Fruit fly (Drosophila melanogaster): ENCODE results near the gene xit.
A peak's percentile ranks its signal among the peaks of the same experiment; 100 is the strongest.

xit gene

DNA sequence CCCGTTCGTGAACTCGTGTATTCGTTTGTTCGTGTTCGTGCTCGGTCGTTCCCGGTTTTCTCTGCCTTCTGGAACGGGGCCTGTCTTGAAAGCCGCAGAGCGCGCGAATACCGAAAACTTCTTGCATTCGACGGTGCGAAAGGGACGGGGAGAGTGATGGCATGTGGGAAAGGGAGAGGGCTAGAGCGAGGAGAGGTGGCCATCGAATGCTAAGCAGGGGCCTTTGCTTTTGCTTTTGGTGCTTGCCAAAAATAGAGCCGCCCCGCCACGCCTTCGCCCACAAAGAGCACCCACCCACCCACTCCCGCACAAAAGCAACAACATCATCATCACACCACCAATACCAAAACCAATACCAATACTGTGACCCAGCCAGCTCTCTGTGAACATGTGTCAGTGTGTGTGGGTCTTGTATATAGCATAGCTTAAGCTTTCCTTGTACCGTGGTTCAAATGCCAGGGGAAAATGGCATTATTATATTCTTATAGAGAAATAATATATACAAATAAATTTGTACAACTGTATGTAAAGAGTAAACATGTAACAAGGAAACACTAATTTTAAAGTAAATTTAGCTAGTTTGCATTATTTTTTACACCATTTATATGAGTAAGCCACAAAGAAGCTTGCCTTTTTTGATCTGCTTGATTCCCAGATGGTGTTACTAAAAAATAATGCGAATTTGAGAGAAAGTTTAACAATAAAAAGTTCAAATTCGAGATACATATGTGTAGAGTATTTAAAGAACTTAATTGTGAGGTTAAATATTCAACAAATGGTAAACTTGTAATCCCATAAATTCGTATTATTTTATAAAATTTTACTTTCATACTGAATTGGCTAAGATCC is 46.6 kb downstream of the xit start, which contains the start of gene CG14434 (continued):
- TF ChIP-seq fu2 (GFP tag; optimal IDR thresholded peaks at IDR 0.05) (peak; percentile 12), org-1 (GFP tag; optimal IDR thresholded peaks at IDR 0.05) (peak; percentile 81), CG13624 (GFP tag; optimal IDR thresholded peaks at IDR 0.05) (peak; percentile 29), Oaz (GFP tag; IDR thresholded peaks at IDR 0.05) (no peak), CG13775 (GFP tag; optimal IDR thresholded peaks at IDR 0.05) (peak; percentile 88), Ssrp (tag; optimal IDR thresholded peaks at IDR 0.05) (peak; percentile 88), CG6683 (GFP tag; optimal IDR thresholded peaks at IDR 0.05) (peak; percentile 42), Scr (GFP tag; IDR thresholded peaks at IDR 0.05; ENCODE audit: partially characterized antibody) (no peak), CG34422 (GFP tag; IDR thresholded peaks at IDR 0.05) (peak; percentile 69; the same call in 2 of the 3 replicates), CG2678 (tag; optimal IDR thresholded peaks at IDR 0.05) (peak; percentile 92), CG4730 (GFP tag; IDR thresholded peaks at IDR 0.05) (peak; percentile 49), CG1602 (GFP tag; optimal IDR thresholded peaks at IDR 0.05) (peak; percentile 74), CG9727 (GFP tag; optimal IDR thresholded peaks at IDR 0.05) (peak; percentile 92), Hmr (GFP tag; optimal IDR thresholded peaks at IDR 0.05) (peak; percentile 73), Gug (GFP tag; IDR thresholded peaks at IDR 0.05) (peak; percentile 49; the same call in 3 of the 4 replicates), Nf-YC (tag; optimal IDR thresholded peaks at IDR 0.05) (peak; percentile 71), Sry-δ (GFP tag; optimal IDR thresholded peaks at IDR 0.05) (no peak), Ets97D (GFP tag; optimal IDR thresholded peaks at IDR 0.05) (no peak), fd102C (GFP tag; optimal IDR thresholded peaks at IDR 0.05) (no peak), ase (GFP tag; IDR thresholded peaks at IDR 0.05) (peak; percentile 16; the same call in 2 of the 3 replicates), CG15269 (tag; optimal IDR thresholded peaks at IDR 0.05) (peak; percentile 81), run (tag; optimal IDR thresholded peaks at IDR 0.05) (peak; percentile 28), nom (GFP tag; optimal IDR thresholded peaks at IDR 0.05) (no peak), CG15073 (GFP tag; optimal IDR thresholded peaks at IDR 0.05) (peak; percentile 43), fd3F (GFP tag; optimal IDR thresholded peaks at IDR 0.05) (peak; percentile 65), CG4820 (GFP tag; optimal IDR thresholded peaks at IDR 0.05) (peak; percentile 71), Awh (GFP tag; IDR thresholded peaks at IDR 0.05) (no peak), lab (GFP tag; optimal IDR thresholded peaks at IDR 0.05) (peak; percentile 55), phol (tag; optimal IDR thresholded peaks at IDR 0.05) (peak; percentile 88), D19A (tag; optimal IDR thresholded peaks at IDR 0.05) (peak; percentile 75), MESR4 (GFP tag; optimal IDR thresholded peaks at IDR 0.05) (no peak), CG1792 (GFP tag; optimal IDR thresholded peaks at IDR 0.05) (peak; percentile 31), Dip2 (GFP tag; IDR thresholded peaks at IDR 0.05) (no peak), CG5245 (GFP tag; optimal IDR thresholded peaks at IDR 0.05) (peak; percentile 59), Spps (tag; optimal IDR thresholded peaks at IDR 0.05) (peak; percentile 64), dmrt99B (tag; optimal IDR thresholded peaks at IDR 0.05) (peak; percentile 88), CG9817 (tag; optimal IDR thresholded peaks at IDR 0.05) (peak; percentile 36), YL-1 (GFP tag; optimal IDR thresholded peaks at IDR 0.05) (peak; percentile 49), sr (GFP tag; IDR thresholded peaks at IDR 0.05) (peak; percentile 45; the same call in 1 of the 3 replicates), bsh (GFP tag; optimal IDR thresholded peaks at IDR 0.05) (peak; percentile 74 to 78), cato (GFP tag; optimal IDR thresholded peaks at IDR 0.05; ENCODE audit: borderline replicate concordance) (peak; percentile 71), CG9437 (GFP tag; optimal IDR thresholded peaks at IDR 0.05) (peak; percentile 92), lilli (GFP tag; optimal IDR thresholded peaks at IDR 0.05) (peak; percentile 74), Dref (GFP tag; IDR thresholded peaks at IDR 0.05) (no peak), tin (GFP tag; optimal IDR thresholded peaks at IDR 0.05) (peak; percentile 77), NfI (GFP tag; optimal IDR thresholded peaks at IDR 0.05) (peak; percentile 68), CG4282 (GFP tag; optimal IDR thresholded peaks at IDR 0.05) (no peak), ERR (GFP tag; optimal IDR thresholded peaks at IDR 0.05) (no peak)
